Fruit fly (Drosophila melanogaster) whole organism, embryonic: Measurements from ENCODE around the gene Arl5.
A peak's percentile ranks its signal among the peaks of the same experiment; 100 is the strongest.

Source experiments
- CG10462 ChIP-seq: fragments of 200-800 bp; sonication (Bioruptor generic); optimal IDR thresholded peaks from 2 replicates; lab custom pipeline; 2016; ENCODE audit warnings: missing biosample characterization, missing genetic modification characterization
- CG11247 ChIP-seq: fragments of 200-800 bp; sonication (Bioruptor generic); IDR thresholded peaks from 2 replicates; pipeline ENCODE4 v1.3.6; 2022; ENCODE audit warnings: missing biosample characterization, missing genetic modification characterization
- CG11398 ChIP-seq: fragments of 200-800 bp; sonication (Bioruptor generic); optimal IDR thresholded peaks from 2 replicates; lab custom pipeline; 2016; ENCODE audit warnings: missing biosample characterization, missing genetic modification characterization
- CG12071 ChIP-seq: fragments of 200-800 bp; sonication (Bioruptor generic); optimal IDR thresholded peaks from 3 replicates; lab custom pipeline; 2018; ENCODE audit warnings: missing biosample characterization, mild to moderate bottlenecking, missing genetic modification characterization
- CG12104 ChIP-seq: fragments of 200-800 bp; sonication (Bioruptor generic); optimal IDR thresholded peaks from 3 replicates; lab custom pipeline; 2016; ENCODE audit warnings: missing biosample characterization, missing genetic modification characterization
- CG13123 ChIP-seq: fragments of 200-800 bp; sonication (Bioruptor generic); optimal IDR thresholded peaks from 2 replicates; lab custom pipeline; 2016; ENCODE audit warnings: missing biosample characterization, missing genetic modification characterization
- CG1529 ChIP-seq: fragments of 200-800 bp; sonication (Bioruptor generic); optimal IDR thresholded peaks from 3 replicates; lab custom pipeline; 2018; ENCODE audit warnings: missing biosample characterization, missing genetic modification characterization
- CG15514 ChIP-seq: fragments of 200-800 bp; sonication (Bioruptor generic); optimal IDR thresholded peaks from 3 replicates; lab custom pipeline; 2017; ENCODE audit warnings: missing biosample characterization, missing genetic modification characterization, mild to moderate bottlenecking, moderate library complexity, missing genetic modification reagents
- CG17385 ChIP-seq: fragments of 200-800 bp; sonication (Bioruptor generic); optimal IDR thresholded peaks from 3 replicates; lab custom pipeline; 2018; ENCODE audit warnings: missing biosample characterization, mild to moderate bottlenecking, missing genetic modification characterization
- CG17568 ChIP-seq: fragments of 200-800 bp; sonication (Bioruptor generic); optimal IDR thresholded peaks from 2 replicates; lab custom pipeline; 2018; ENCODE audit warnings: missing biosample characterization, mild to moderate bottlenecking, missing genetic modification characterization, moderate library complexity
- CG1832 ChIP-seq: fragments of 200-800 bp; sonication (Bioruptor generic); optimal IDR thresholded peaks from 2 replicates; lab custom pipeline; 2017; ENCODE audit warnings: missing biosample characterization, mild to moderate bottlenecking, missing genetic modification characterization, inconsistent platforms
- CG2678 ChIP-seq: fragments of 200-800 bp; sonication (Bioruptor generic); optimal IDR thresholded peaks from 3 replicates; lab custom pipeline; 2019; ENCODE audit warnings: missing biosample characterization, mild to moderate bottlenecking, missing genetic modification characterization, moderate library complexity
- CG30403 ChIP-seq: fragments of 200-800 bp; sonication (Bioruptor generic); optimal IDR thresholded peaks from 3 replicates; lab custom pipeline; 2016; ENCODE audit warnings: missing biosample characterization, missing genetic modification characterization
- CG3281 ChIP-seq: fragments of 200-800 bp; sonication (Bioruptor generic); optimal IDR thresholded peaks from 3 replicates; lab custom pipeline; 2017; ENCODE audit warnings: missing biosample characterization, mild to moderate bottlenecking, missing genetic modification characterization
- CG34422 ChIP-seq: fragments of 200-800 bp; sonication (Bioruptor generic); IDR thresholded peaks from 3 replicates; pipeline ENCODE4 v1.3.6; 2022; ENCODE audit warnings: missing biosample characterization, missing genetic modification characterization
- CG3726 ChIP-seq: fragments of 200-800 bp; sonication (Bioruptor generic); IDR thresholded peaks from 3 replicates; pipeline ENCODE4, ENCODE4 v1.3.6; 2022; ENCODE audit warnings: missing biosample characterization, missing genetic modification characterization
- CG4854 ChIP-seq: fragments of 200-800 bp; sonication (Bioruptor generic); optimal IDR thresholded peaks from 2 replicates; lab custom pipeline; 2016; ENCODE audit warnings: missing biosample characterization, missing genetic modification characterization, inconsistent platforms
- CG6765 ChIP-seq: fragments of 200-800 bp; sonication (Bioruptor generic); optimal IDR thresholded peaks from 3 replicates; lab custom pipeline; 2017; ENCODE audit warnings: missing biosample characterization, mild to moderate bottlenecking, missing genetic modification characterization
- CG8359 ChIP-seq: fragments of 200-800 bp; sonication (Bioruptor generic); optimal IDR thresholded peaks from 2 replicates; lab custom pipeline; 2017; ENCODE audit warnings: missing biosample characterization, mild to moderate bottlenecking, missing genetic modification characterization, borderline replicate concordance
- CG8388 ChIP-seq: fragments of 200-800 bp; sonication (Bioruptor generic); optimal IDR thresholded peaks from 2 replicates; lab custom pipeline; 2019; ENCODE audit warnings: missing biosample characterization, mild to moderate bottlenecking, missing genetic modification characterization, moderate library complexity
- CG9797 ChIP-seq: fragments of 200-800 bp; sonication (Bioruptor generic); optimal IDR thresholded peaks from 3 replicates; lab custom pipeline; 2018; ENCODE audit warnings: missing biosample characterization, mild to moderate bottlenecking, missing genetic modification characterization
- CTCF ChIP-seq: fragments of 200-800 bp; sonication (Bioruptor generic); optimal IDR thresholded peaks from 2 replicates; lab custom pipeline; 2017; ENCODE audit warnings: missing biosample characterization, mild to moderate bottlenecking, missing genetic modification characterization, moderate library complexity
- D19A ChIP-seq: fragments of 200-800 bp; optimal IDR thresholded peaks from 3 replicates; lab custom pipeline; 2019; ENCODE audit warnings: missing biosample characterization, mild to moderate bottlenecking, missing genetic modification characterization, moderate library complexity
- Dad ChIP-seq: fragments of 200-800 bp; sonication (Bioruptor generic); optimal IDR thresholded peaks from 3 replicates; lab custom pipeline; 2016; ENCODE audit warnings: missing biosample characterization, missing genetic modification characterization
- Deaf1 ChIP-seq: fragments of 200-800 bp; optimal IDR thresholded peaks from 3 replicates; lab custom pipeline; 2019; ENCODE audit warnings: missing biosample characterization, mild to moderate bottlenecking, missing genetic modification characterization, moderate library complexity
- Fer3 ChIP-seq: fragments of 200-800 bp; sonication (Bioruptor generic); optimal IDR thresholded peaks from 2 replicates; lab custom pipeline; 2018; ENCODE audit warnings: missing biosample characterization, mild to moderate bottlenecking, missing genetic modification characterization, moderate library complexity
- Hmx ChIP-seq: fragments of 200-800 bp; sonication (Bioruptor generic); optimal IDR thresholded peaks from 2 replicates; lab custom pipeline; 2016; ENCODE audit warnings: missing biosample characterization, missing genetic modification characterization
- Kr ChIP-seq: fragments of 200-800 bp; sonication (Bioruptor generic); optimal IDR thresholded peaks from 2 replicates; lab custom pipeline; 2017; ENCODE audit warnings: missing biosample characterization, mild to moderate bottlenecking, missing genetic modification characterization
- MESR4 ChIP-seq: fragments of 200-800 bp; sonication (Bioruptor generic); optimal IDR thresholded peaks from 2 replicates; lab custom pipeline; 2018; ENCODE audit warnings: missing biosample characterization, mild to moderate bottlenecking, missing genetic modification characterization, moderate library complexity
- Mad ChIP-seq: fragments of 200-800 bp; sonication (Bioruptor generic); optimal IDR thresholded peaks from 2 replicates; lab custom pipeline; 2016; ENCODE audit warnings: missing biosample characterization, missing genetic modification characterization
- Mes4 ChIP-seq: fragments of 200-800 bp; sonication (Bioruptor generic); optimal IDR thresholded peaks from 2 replicates; lab custom pipeline; 2016; ENCODE audit warnings: missing biosample characterization, missing genetic modification characterization
- Nf-YC ChIP-seq: fragments of 200-800 bp; optimal IDR thresholded peaks from 3 replicates; lab custom pipeline; 2019; ENCODE audit warnings: missing biosample characterization, mild to moderate bottlenecking, missing genetic modification characterization, moderate library complexity
- Usf ChIP-seq: fragments of 200-800 bp; sonication (Bioruptor generic); optimal IDR thresholded peaks from 2 replicates; lab custom pipeline; 2017; ENCODE audit warnings: missing genotype, missing biosample characterization, missing genetic modification characterization
- chif ChIP-seq, 2 experiments: fragments of 200-800 bp; sonication (Bioruptor generic); optimal IDR thresholded peaks; 3 replicates each; lab custom pipeline; 2016; ENCODE audit warnings: missing biosample characterization in 2 of 2, missing genetic modification characterization in 2 of 2
- croc ChIP-seq: fragments of 200-800 bp; sonication (Bioruptor generic); conservative IDR thresholded peaks from 3 replicates; pipeline ENCODE4 v1.3.6; 2022; ENCODE audit warnings: missing biosample characterization, missing genetic modification characterization
- dmrt11E ChIP-seq: fragments of 200-800 bp; sonication (Bioruptor generic); optimal IDR thresholded peaks from 3 replicates; lab custom pipeline; 2018; ENCODE audit warnings: missing biosample characterization, mild to moderate bottlenecking, missing genetic modification characterization, moderate library complexity
- dpn ChIP-seq, 2 experiments: fragments of 200-800 bp; sonication (Bioruptor generic); optimal IDR thresholded peaks; 3 replicates each; lab custom pipeline; 2016; ENCODE audit warnings: missing biosample characterization in 2 of 2, missing genetic modification characterization in 2 of 2
- ems ChIP-seq: fragments of 200-800 bp; sonication (Bioruptor generic); optimal IDR thresholded peaks from 3 replicates; lab custom pipeline; 2016; ENCODE audit warnings: missing biosample characterization, missing genetic modification characterization
- ewg ChIP-seq: fragments of 200-800 bp; sonication (Bioruptor generic); optimal IDR thresholded peaks from 3 replicates; lab custom pipeline; 2017; ENCODE audit warnings: mild to moderate bottlenecking, missing biosample characterization, missing genetic modification reagents, missing genetic modification characterization
- eyg ChIP-seq: fragments of 200-800 bp; sonication (Bioruptor generic); optimal IDR thresholded peaks from 3 replicates; lab custom pipeline; 2016; ENCODE audit warnings: missing biosample characterization, missing genetic modification characterization
- gcm ChIP-seq: fragments of 200-800 bp; sonication (Bioruptor generic); optimal IDR thresholded peaks from 2 replicates; lab custom pipeline; 2019; ENCODE audit warnings: missing biosample characterization, mild to moderate bottlenecking, missing genetic modification characterization, moderate library complexity
- jumu ChIP-seq: fragments of 200-800 bp; sonication (Bioruptor generic); optimal IDR thresholded peaks from 3 replicates; lab custom pipeline; 2016; ENCODE audit warnings: missing biosample characterization, missing genetic modification characterization
- maf-S ChIP-seq: fragments of 200-800 bp; sonication (Bioruptor generic); optimal IDR thresholded peaks from 2 replicates; lab custom pipeline; 2016; ENCODE audit warnings: missing biosample characterization, missing genetic modification characterization
- pita ChIP-seq: fragments of 200-800 bp; sonication (Bioruptor generic); optimal IDR thresholded peaks from 2 replicates; lab custom pipeline; 2017; ENCODE audit warnings: missing biosample characterization, mild to moderate bottlenecking, missing genetic modification characterization
- pzg ChIP-seq: fragments of 200-800 bp; sonication (Bioruptor generic); optimal IDR thresholded peaks from 3 replicates; lab custom pipeline; 2018; ENCODE audit warnings: missing biosample characterization, mild to moderate bottlenecking, missing genetic modification characterization, moderate library complexity
- slbo ChIP-seq: fragments of 200-800 bp; sonication (Bioruptor generic); IDR thresholded peaks from 2 replicates; pipeline ENCODE4 v1.3.6; 2022; ENCODE audit warnings: missing biosample characterization, missing genetic modification characterization
- stc ChIP-seq: fragments of 200-800 bp; sonication (Bioruptor generic); IDR thresholded peaks from 2 replicates; pipeline ENCODE4 v1.3.6; 2022; ENCODE audit warnings: missing biosample characterization, missing genetic modification characterization
- vvl ChIP-seq: fragments of 200-800 bp; sonication (Bioruptor generic); IDR thresholded peaks from 2 replicates; pipeline ENCODE4 v1.3.6; 2022; ENCODE audit warnings: missing biosample characterization, missing genetic modification characterization
- zfh1 ChIP-seq: fragments of 200-800 bp; sonication (Bioruptor generic); IDR thresholded peaks from 3 replicates; pipeline ENCODE4 v1.3.6; 2022; ENCODE audit warnings: missing biosample characterization, missing genetic modification characterization

The Arl5 gene

DNA sequence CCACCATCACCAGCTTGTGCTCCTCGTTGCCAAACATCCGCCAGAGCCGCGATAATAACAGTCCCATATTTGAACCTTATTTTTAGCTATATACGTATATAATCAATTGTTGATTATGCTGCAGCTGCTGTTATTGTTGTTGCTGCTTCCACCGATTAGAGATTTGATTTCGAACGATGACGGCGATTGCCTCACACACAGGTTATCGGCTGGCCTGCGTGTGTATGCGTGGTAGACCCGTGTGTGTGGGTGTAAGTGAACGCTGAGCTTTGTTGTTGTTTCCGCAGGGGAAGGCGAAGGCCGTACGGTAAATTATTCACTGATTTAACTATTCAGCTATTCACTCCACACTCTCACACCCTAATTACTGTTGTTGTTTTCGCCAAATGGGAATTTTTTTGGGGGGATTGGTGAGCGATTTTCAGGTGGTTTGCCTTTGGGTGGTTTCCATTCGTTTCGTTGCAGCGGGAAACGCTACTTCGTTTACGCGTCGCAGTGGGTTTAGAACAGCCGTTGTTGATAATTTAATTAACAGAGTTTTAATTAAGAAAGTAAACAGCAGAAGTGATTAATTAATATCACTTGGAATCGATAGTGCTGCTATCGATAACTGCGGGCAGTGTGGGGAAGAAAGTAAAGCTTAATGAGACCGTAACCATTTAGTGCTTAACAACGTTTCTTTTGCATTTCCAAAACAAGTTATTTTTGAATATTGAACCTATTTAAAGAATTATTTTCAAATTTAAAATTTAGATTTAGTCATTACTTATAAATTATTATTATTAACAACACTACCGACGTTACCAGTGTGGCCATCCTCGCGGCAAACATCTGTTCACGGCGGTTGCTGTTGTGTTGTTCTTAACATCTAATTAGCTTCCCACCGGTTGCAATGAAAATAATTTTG is at the start of gene Arl5, which contains the start of gene CG13671 (continued):
- peak; percentile 66 to 89 for TF ChIP-seq dpn (GFP tag; optimal IDR thresholded peaks at IDR 0.05; lab: Kevin White, UChicago)
- peak; percentile 55 for TF ChIP-seq maf-S (GFP tag; lab: Kevin White, UChicago)
- peak; percentile 37 for TF ChIP-seq Nf-YC (tag; lab: Kevin White, UChicago)
- TF ChIP-seq eyg (GFP tag; lab: Kevin White, UChicago) = peak; percentile 7
- TF ChIP-seq ewg (GFP tag; lab: Kevin White, UChicago) = peak; percentile 49
- no peak for TF ChIP-seq D19A (tag; lab: Kevin White, UChicago)
- no peak for TF ChIP-seq CG1832 (GFP tag; lab: Kevin White, UChicago)
- no peak for TF ChIP-seq CG17568 (GFP tag; lab: Kevin White, UChicago)
- no peak for TF ChIP-seq Kr (GFP tag; lab: Kevin White, UChicago)
- TF ChIP-seq CG17385 (GFP tag; lab: Kevin White, UChicago) = peak; percentile 65
- peak; percentile 73 for TF ChIP-seq Fer3 (tag; lab: Kevin White, UChicago)
- peak; percentile 1 for TF ChIP-seq CTCF (GFP tag; lab: Kevin White, UChicago)
- no peak for TF ChIP-seq Deaf1
- TF ChIP-seq CG11398 = no peak
- TF ChIP-seq stc (GFP tag; lab: Robert Waterston, UW) = peak; percentile 61
- peak; percentile 79 for TF ChIP-seq CG10462 (GFP tag; lab: Kevin White, UChicago)
- no peak for TF ChIP-seq CG8359 (GFP tag; lab: Kevin White, UChicago)
- peak; percentile 61 for TF ChIP-seq CG4854
- TF ChIP-seq CG1529 (GFP tag; lab: Kevin White, UChicago) = peak; percentile 10
- peak; percentile 44 for TF ChIP-seq Dad (GFP tag; lab: Kevin White, UChicago)
- TF ChIP-seq Usf (GFP tag; lab: Kevin White, UChicago) = peak; percentile 19
- peak; percentile 79 for TF ChIP-seq dmrt11E (tag; lab: Kevin White, UChicago)
- TF ChIP-seq Hmx (GFP tag; lab: Kevin White, UChicago) = peak; percentile 25
- peak; percentile 83 for TF ChIP-seq CG13123
- TF ChIP-seq ems (GFP tag; lab: Kevin White, UChicago) = peak; percentile 53
- TF ChIP-seq CG9797 (GFP tag; lab: Kevin White, UChicago) = peak; percentile 84
- peak; percentile 34 for TF ChIP-seq jumu (GFP tag; lab: Kevin White, UChicago)
- TF ChIP-seq CG6765 = no peak
- TF ChIP-seq CG8388 (GFP tag; lab: Kevin White, UChicago) = peak; percentile 75
- peak; percentile 78 for TF ChIP-seq CG34422 (GFP tag; lab: Robert Waterston, UW)
- peak; percentile 62 for TF ChIP-seq pzg (GFP tag; lab: Kevin White, UChicago)
- TF ChIP-seq CG3726 (GFP tag; lab: Robert Waterston, UW) = peak; percentile 53; the same call in 1 of the 3 replicates
- TF ChIP-seq pita (GFP tag; lab: Kevin White, UChicago) = no peak
- TF ChIP-seq gcm (GFP tag; lab: Kevin White, UChicago) = peak; percentile 51
- TF ChIP-seq CG11247 (GFP tag; lab: Robert Waterston, UW) = peak; percentile 88
- peak; percentile 77 for TF ChIP-seq Mad (GFP tag; lab: Kevin White, UChicago)
- peak; percentile 60 for TF ChIP-seq chif (GFP tag; optimal IDR thresholded peaks at IDR 0.05; lab: Kevin White, UChicago)
- TF ChIP-seq CG3281 (GFP tag; lab: Kevin White, UChicago) = peak; percentile 72
- peak; percentile 39 for TF ChIP-seq CG12104 (GFP tag; lab: Kevin White, UChicago)
- TF ChIP-seq croc = peak; percentile 44
- TF ChIP-seq CG12071 (GFP tag; lab: Kevin White, UChicago) = no peak
- TF ChIP-seq CG15514 (GFP tag; lab: Kevin White, UChicago) = peak; percentile 76
- TF ChIP-seq zfh1 (GFP tag; lab: Robert Waterston, UW) = peak; percentile 85
- TF ChIP-seq CG2678 (tag; lab: Kevin White, UChicago) = no peak
- TF ChIP-seq MESR4 (GFP tag; lab: Kevin White, UChicago) = peak; percentile 83
- TF ChIP-seq Mes4 (GFP tag; lab: Kevin White, UChicago) = peak; percentile 15
- peak; percentile 92 for TF ChIP-seq slbo (GFP tag; lab: Robert Waterston, UW)
- TF ChIP-seq CG30403 = peak; percentile 89
- TF ChIP-seq vvl = peak; percentile 91
